Worm (Caenorhabditis elegans) whole organism, L4/young adult: ENCODE measurements around the gene pud-1.2.

Source experiments
- W03F9.2 ChIP-seq: fragments of 150-350 bp; optimal IDR thresholded peaks from 2 replicates; lab custom pipeline; 2014; ENCODE audit warnings: missing biosample characterization, missing genetic modification characterization
- him-1 ChIP-seq: sonication (generic microtip); optimal IDR thresholded peaks from 2 replicates; lab custom pipeline; 2016; ENCODE audit warnings: missing genotype, missing genetic modification reagents, missing genetic modification characterization, missing compliant biosample characterization

DNA sequence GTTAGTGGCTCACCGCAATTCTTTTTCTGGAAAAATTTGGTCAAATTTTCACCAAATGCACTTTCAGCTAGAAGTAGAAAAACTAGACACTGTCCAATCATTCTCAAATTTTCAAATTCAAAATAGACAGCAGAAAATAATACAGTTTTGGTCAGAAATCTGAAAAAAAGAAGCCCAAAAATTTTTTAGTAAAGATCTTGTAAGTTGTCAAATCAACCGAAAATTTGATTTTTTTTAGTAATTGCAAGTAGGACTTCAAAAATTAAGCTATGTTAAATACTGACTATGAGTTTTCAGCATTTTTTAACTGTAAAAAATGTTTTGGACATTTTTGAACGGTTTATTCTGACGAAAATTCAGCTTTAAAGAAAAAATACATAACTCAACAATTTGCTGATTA lies 21.5 kb downstream of the pud-1.2 start, which contains the start of gene Y19D10B.8:
- TF ChIP-seq him-1 (no peak), W03F9.2 (tag; lab: Kevin White, UChicago) (no peak)
